Fruit fly (Drosophila melanogaster): ENCODE data around the gene DCTN6-p27.
A peak's percentile ranks its signal among the peaks of the same experiment; 100 is the strongest.

Gene DCTN6-p27

DNA sequence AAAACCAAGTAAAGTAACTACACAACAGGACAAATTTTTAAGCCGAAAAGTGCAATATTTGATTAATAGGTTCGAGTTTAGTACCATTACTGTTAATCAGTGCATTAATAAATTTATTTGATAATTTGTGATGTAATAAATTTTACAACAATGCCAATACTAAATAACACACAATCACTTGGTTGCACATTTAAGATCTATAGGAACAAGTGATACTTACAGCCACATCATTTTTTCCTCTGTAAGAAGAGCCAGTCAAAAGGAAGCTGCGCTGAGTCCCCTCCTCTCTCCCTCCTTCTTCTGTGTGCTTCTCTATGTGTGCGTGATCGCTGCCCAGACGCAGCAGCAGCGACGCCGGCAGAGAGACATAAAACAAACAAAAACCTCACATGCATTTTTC is 4.6 kb downstream of the DCTN6-p27 start:
- TF ChIP-seq Mio (GFP tag; optimal IDR thresholded peaks at IDR 0.05) (peak; percentile 29), HLH106 (tag; optimal IDR thresholded peaks at IDR 0.05) (peak; percentile 91), psq (GFP tag; optimal IDR thresholded peaks at IDR 0.05) (peak; percentile 100), Hnf4 (GFP tag; optimal IDR thresholded peaks at IDR 0.05) (peak; percentile 77), GATAd (GFP tag; optimal IDR thresholded peaks at IDR 0.05) (no peak), Dfd (GFP tag; optimal IDR thresholded peaks at IDR 0.05) (peak; percentile 78), usp (GFP tag; optimal IDR thresholded peaks at IDR 0.05) (no peak), Rel (GFP tag; optimal IDR thresholded peaks at IDR 0.05) (peak; percentile 46), Rel (tag; optimal IDR thresholded peaks at IDR 0.05) (peak; percentile 46), tai (GFP tag; optimal IDR thresholded peaks at IDR 0.05) (peak; percentile 55), ey (GFP tag; optimal IDR thresholded peaks at IDR 0.05) (peak; percentile 93), Dif (GFP tag; optimal IDR thresholded peaks at IDR 0.05; ENCODE audit: partially characterized antibody) (peak; percentile 3), fru (GFP tag; optimal IDR thresholded peaks at IDR 0.05) (peak; percentile 96), CG32264 (GFP tag; optimal IDR thresholded peaks at IDR 0.05) (peak; percentile 52), Vsx2 (GFP tag; optimal IDR thresholded peaks at IDR 0.05; ENCODE audit: partially characterized antibody) (no peak), lola (GFP tag; optimal IDR thresholded peaks at IDR 0.05) (no peak), OdsH (GFP tag; optimal IDR thresholded peaks at IDR 0.05) (peak; percentile 94), rgr (GFP tag; optimal IDR thresholded peaks at IDR 0.05) (peak; percentile 92), Jra (GFP tag; optimal IDR thresholded peaks at IDR 0.05) (peak; percentile 59), Abd-B (GFP tag; optimal IDR thresholded peaks at IDR 0.05) (no peak), pan (optimal IDR thresholded peaks at IDR 0.05) (no peak), br (GFP tag; optimal IDR thresholded peaks at IDR 0.05) (peak; percentile 88), sv (GFP tag; optimal IDR thresholded peaks at IDR 0.05) (no peak), CrebA (GFP tag; optimal IDR thresholded peaks at IDR 0.05; ENCODE audit: borderline replicate concordance) (no peak), dl (GFP tag; optimal IDR thresholded peaks at IDR 0.05; ENCODE audit: insufficient read depth in 1 of 2, partially characterized antibody in 2 of 2) (peak in 1 of 2 experiments; percentile 3), dmrt93B (GFP tag; optimal IDR thresholded peaks at IDR 0.05) (peak; percentile 87), h (GFP tag; optimal IDR thresholded peaks at IDR 0.05) (peak; percentile 95), Hr78 (GFP tag; optimal IDR thresholded peaks at IDR 0.05) (no peak), sage (GFP tag; optimal IDR thresholded peaks at IDR 0.05) (peak; percentile 79), brk (GFP tag; optimal IDR thresholded peaks at IDR 0.05) (peak; percentile 70), CG9705 (GFP tag; optimal IDR thresholded peaks at IDR 0.05) (peak; percentile 81), woc (GFP tag; optimal IDR thresholded peaks at IDR 0.05) (peak; percentile 91), Hr83 (GFP tag; optimal IDR thresholded peaks at IDR 0.05; ENCODE audit: poor library complexity, severe bottlenecking) (no peak), jim (GFP tag; optimal IDR thresholded peaks at IDR 0.05) (no peak), Myc (optimal IDR thresholded peaks at IDR 0.05) (no peak), foxo (GFP tag; optimal IDR thresholded peaks at IDR 0.05) (peak in 1 of 2 experiments; percentile 88), dsf (GFP tag; optimal IDR thresholded peaks at IDR 0.05; ENCODE audit: borderline replicate concordance) (no peak), Sp1 (GFP tag; optimal IDR thresholded peaks at IDR 0.05) (peak; percentile 66), N (GFP tag; optimal IDR thresholded peaks at IDR 0.05) (no peak)

DNA sequence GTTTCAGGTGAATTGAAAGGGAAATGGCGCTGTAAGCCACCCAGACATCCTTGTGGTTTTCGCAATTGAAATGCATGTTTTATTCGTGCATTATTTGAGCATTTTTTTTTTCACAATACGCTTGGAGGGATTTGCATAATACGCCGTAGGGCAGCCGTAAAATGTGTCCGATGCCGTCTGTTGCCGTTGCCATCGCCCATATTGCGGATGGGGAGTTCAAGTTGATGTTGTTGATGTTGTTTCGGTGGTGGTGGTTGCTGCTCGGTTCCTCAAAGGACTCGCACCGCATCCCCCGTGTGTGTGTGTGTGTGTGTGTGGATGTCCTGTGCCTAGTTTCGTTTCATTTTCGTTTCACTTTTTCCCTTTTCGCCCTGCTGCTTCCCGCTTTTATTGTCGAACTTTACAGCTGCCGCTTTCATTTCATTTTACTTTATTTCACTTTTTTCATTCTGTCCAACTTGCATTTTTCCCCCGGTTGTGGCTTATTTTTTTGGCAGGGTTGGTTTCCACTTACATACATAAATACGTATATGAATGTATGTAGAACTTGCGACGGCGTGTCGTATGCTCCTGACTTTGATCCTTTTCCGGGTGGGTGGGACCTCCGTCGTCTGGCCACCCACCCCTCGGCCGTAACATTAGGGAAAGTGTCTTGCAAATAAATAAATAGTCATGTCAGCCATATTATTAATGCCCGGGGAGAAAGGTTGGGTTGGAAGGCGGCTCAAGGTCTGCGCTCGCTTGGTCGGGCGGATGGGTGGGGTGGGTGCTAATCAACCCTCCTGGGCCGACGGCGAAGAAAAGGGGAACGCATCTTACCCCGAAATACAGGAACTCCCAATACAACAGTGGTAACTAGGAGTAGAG is 5.6 kb downstream of the DCTN6-p27 start:
- TF ChIP-seq lola (GFP tag; optimal IDR thresholded peaks at IDR 0.05) (no peak), tai (GFP tag; optimal IDR thresholded peaks at IDR 0.05) (no peak), Dfd (GFP tag; optimal IDR thresholded peaks at IDR 0.05) (peak; percentile 83), pan (optimal IDR thresholded peaks at IDR 0.05) (no peak), Hr83 (GFP tag; optimal IDR thresholded peaks at IDR 0.05; ENCODE audit: poor library complexity, severe bottlenecking) (no peak), brk (GFP tag; optimal IDR thresholded peaks at IDR 0.05) (no peak)
